Worm (Caenorhabditis elegans) whole organism, late embryonic: ENCODE results near the gene sod-3.

Experiments
- C08G9.2 ChIP-seq: sonication (generic microtip); optimal IDR thresholded peaks from 2 replicates; lab custom pipeline; 2016; ENCODE audit warnings: mild to moderate bottlenecking, missing genetic modification characterization, moderate library complexity, missing compliant biosample characterization
- C38D4.7 ChIP-seq: fragments of 200-800 bp; sonication (Bioruptor generic); optimal IDR thresholded peaks from 2 replicates; lab custom pipeline; 2018; ENCODE audit warnings: mild to moderate bottlenecking, missing genetic modification characterization, moderate library complexity, missing compliant biosample characterization
- K02D7.2 ChIP-seq: sonication (generic microtip); optimal IDR thresholded peaks from 2 replicates; lab custom pipeline; 2017; ENCODE audit warnings: mild to moderate bottlenecking, missing genetic modification characterization, missing compliant biosample characterization
- ahr-1 ChIP-seq: sonication (generic microtip); optimal IDR thresholded peaks from 2 replicates; lab custom pipeline; 2016; ENCODE audit warnings: missing genetic modification characterization, missing compliant biosample characterization
- ceh-18 ChIP-seq: sonication (generic microtip); optimal IDR thresholded peaks from 2 replicates; lab custom pipeline; 2016; ENCODE audit warnings: missing genetic modification characterization, missing compliant biosample characterization
- ceh-24 ChIP-seq: sonication (generic microtip); optimal IDR thresholded peaks from 2 replicates; lab custom pipeline; 2016; ENCODE audit warnings: mild to moderate bottlenecking, missing genetic modification characterization, missing compliant biosample characterization
- ceh-34 ChIP-seq: sonication (generic microtip); optimal IDR thresholded peaks from 2 replicates; lab custom pipeline; 2016; ENCODE audit warnings: mild to moderate bottlenecking, missing genetic modification characterization, missing compliant biosample characterization
- ceh-48 ChIP-seq: sonication (generic microtip); optimal IDR thresholded peaks from 2 replicates; lab custom pipeline; 2016; ENCODE audit warnings: missing genetic modification characterization, inconsistent platforms, missing compliant biosample characterization
- ceh-6 ChIP-seq: fragments of 200-800 bp; sonication (Bioruptor generic); optimal IDR thresholded peaks from 2 replicates; lab custom pipeline; 2018; ENCODE audit warnings: mild to moderate bottlenecking, missing genetic modification characterization, missing compliant biosample characterization
- ceh-9 ChIP-seq: sonication (generic microtip); optimal IDR thresholded peaks from 2 replicates; lab custom pipeline; 2016; ENCODE audit warnings: mild to moderate bottlenecking, missing genetic modification characterization, inconsistent platforms, missing compliant biosample characterization
- che-1 ChIP-seq: sonication (generic microtip); optimal IDR thresholded peaks from 2 replicates; lab custom pipeline; 2016; ENCODE audit warnings: mild to moderate bottlenecking, missing genetic modification characterization, missing compliant biosample characterization
- dmd-4 ChIP-seq: sonication (generic microtip); optimal IDR thresholded peaks from 2 replicates; lab custom pipeline; 2016; ENCODE audit warnings: borderline replicate concordance, missing genetic modification characterization, missing compliant biosample characterization
- elt-2 ChIP-seq: sonication (generic microtip); optimal IDR thresholded peaks from 2 replicates; lab custom pipeline; 2016; ENCODE audit warnings: missing genetic modification reagents, missing genetic modification characterization, missing compliant biosample characterization
- elt-4 ChIP-seq: sonication (generic microtip); optimal IDR thresholded peaks from 2 replicates; lab custom pipeline; 2016; ENCODE audit warnings: missing genetic modification characterization, missing compliant biosample characterization
- ets-4 ChIP-seq: sonication (generic microtip); optimal IDR thresholded peaks from 2 replicates; lab custom pipeline; 2016; ENCODE audit warnings: missing genetic modification characterization, missing compliant biosample characterization
- eyg-1 ChIP-seq: sonication (generic microtip); optimal IDR thresholded peaks from 2 replicates; lab custom pipeline; 2016; ENCODE audit warnings: missing genotype, missing genetic modification characterization, missing compliant biosample characterization
- fkh-10 ChIP-seq: fragments of 150-350 bp; optimal IDR thresholded peaks from 2 replicates; lab custom pipeline; 2014; ENCODE audit warnings: missing biosample characterization, missing genetic modification reagents, missing genetic modification characterization
- fkh-6 ChIP-seq: sonication (generic microtip); optimal IDR thresholded peaks from 2 replicates; lab custom pipeline; 2016; ENCODE audit warnings: missing genetic modification characterization, missing compliant biosample characterization
- hlh-30 ChIP-seq: sonication (generic microtip); optimal IDR thresholded peaks from 2 replicates; lab custom pipeline; 2017; ENCODE audit warnings: antibody characterized with exemption, missing genetic modification characterization, missing compliant biosample characterization; ENCODE audit not compliant: insufficient read depth
- hlh-6 ChIP-seq: sonication (generic microtip); optimal IDR thresholded peaks from 2 replicates; lab custom pipeline; 2016; ENCODE audit warnings: missing genotype, missing genetic modification characterization, missing compliant biosample characterization
- hlh-8 ChIP-seq: sonication (generic microtip); optimal IDR thresholded peaks from 2 replicates; lab custom pipeline; 2016; ENCODE audit warnings: missing genotype, missing genetic modification characterization, missing compliant biosample characterization
- lin-11 ChIP-seq: fragments of 200-800 bp; sonication (Bioruptor generic); optimal IDR thresholded peaks from 2 replicates; lab custom pipeline; 2018; ENCODE audit warnings: mild to moderate bottlenecking, missing genetic modification characterization, missing compliant biosample characterization
- nhr-11 ChIP-seq: fragments of 150-350 bp; optimal IDR thresholded peaks from 2 replicates; lab custom pipeline; 2014; ENCODE audit warnings: missing biosample characterization, missing genetic modification characterization
- odd-2 ChIP-seq: sonication (generic microtip); optimal IDR thresholded peaks from 2 replicates; lab custom pipeline; 2017; ENCODE audit warnings: antibody characterized with exemption, mild to moderate bottlenecking, missing genetic modification characterization, missing compliant biosample characterization
- pat-9 ChIP-seq: fragments of 200-800 bp; sonication (Bioruptor generic); optimal IDR thresholded peaks from 2 replicates; lab custom pipeline; 2018; ENCODE audit warnings: mild to moderate bottlenecking, missing genetic modification characterization, moderate library complexity, missing compliant biosample characterization
- pax-1 ChIP-seq: fragments of 150-350 bp; optimal IDR thresholded peaks from 2 replicates; lab custom pipeline; 2014; ENCODE audit warnings: missing biosample characterization, missing genetic modification characterization
- pha-2 ChIP-seq: sonication (generic microtip); optimal IDR thresholded peaks from 2 replicates; lab custom pipeline; 2017; ENCODE audit warnings: mild to moderate bottlenecking, missing genetic modification characterization, missing compliant biosample characterization
- pqm-1 ChIP-seq: sonication (generic microtip); optimal IDR thresholded peaks from 2 replicates; lab custom pipeline; 2016; ENCODE audit warnings: missing genetic modification characterization, missing compliant biosample characterization
- ref-2 ChIP-seq: sonication (generic microtip); optimal IDR thresholded peaks from 2 replicates; lab custom pipeline; 2016; ENCODE audit warnings: missing genetic modification characterization, missing compliant biosample characterization
- rnt-1 ChIP-seq: sonication (generic microtip); optimal IDR thresholded peaks from 2 replicates; lab custom pipeline; 2016; ENCODE audit warnings: missing genetic modification characterization, missing compliant biosample characterization
- sox-2 ChIP-seq: fragments of 200-800 bp; sonication (Bioruptor generic); IDR thresholded peaks from 2 replicates; pipeline ENCODE4 v1.3.6; 2022; ENCODE audit warnings: missing genetic modification reagents, missing genetic modification characterization, missing compliant biosample characterization
- sox-4 ChIP-seq: sonication (generic microtip); optimal IDR thresholded peaks from 2 replicates; lab custom pipeline; 2017; ENCODE audit warnings: mild to moderate bottlenecking, missing genetic modification characterization, inconsistent platforms, missing compliant biosample characterization
- syd-9 ChIP-seq: sonication (generic microtip); optimal IDR thresholded peaks from 2 replicates; lab custom pipeline; 2016; ENCODE audit warnings: mild to moderate bottlenecking, missing genetic modification characterization, moderate library complexity, missing compliant biosample characterization
- tbx-2 ChIP-seq: sonication (generic microtip); optimal IDR thresholded peaks from 2 replicates; lab custom pipeline; 2016; ENCODE audit warnings: missing genetic modification characterization, missing compliant biosample characterization
- tbx-7 ChIP-seq: sonication (generic microtip); optimal IDR thresholded peaks from 2 replicates; lab custom pipeline; 2016; ENCODE audit warnings: missing genotype, missing genetic modification characterization, missing compliant biosample characterization
- unc-3 ChIP-seq, 2 experiments: fragments of 200-800 bp in 1 of 2; sonication (Bioruptor generic) in 1 of 2; sonication (generic microtip) in 1 of 2; conservative IDR thresholded peaks in 1 of 2; optimal IDR thresholded peaks in 1 of 2; 2 replicates each; pipeline versions ENCODE4 v1.3.6 to Lab custom; 2016 to 2022; ENCODE audit warnings: missing compliant biosample characterization in 2 of 2, missing genetic modification characterization in 2 of 2, missing genetic modification reagents in 1 of 2
- unc-55 ChIP-seq: sonication (generic microtip); optimal IDR thresholded peaks from 2 replicates; lab custom pipeline; 2017; ENCODE audit warnings: missing biosample characterization, missing genetic modification reagents, missing genetic modification characterization
- unc-86 ChIP-seq: sonication (generic microtip); optimal IDR thresholded peaks from 2 replicates; lab custom pipeline; 2016; ENCODE audit warnings: missing genetic modification characterization, missing compliant biosample characterization
- zip-5 ChIP-seq: sonication (generic microtip); optimal IDR thresholded peaks from 2 replicates; lab custom pipeline; 2016; ENCODE audit warnings: missing genetic modification characterization, missing compliant biosample characterization
- ztf-16 ChIP-seq: sonication (generic microtip); optimal IDR thresholded peaks from 2 replicates; lab custom pipeline; 2017; ENCODE audit warnings: missing genetic modification characterization, missing compliant biosample characterization

Gene sod-3

DNA sequence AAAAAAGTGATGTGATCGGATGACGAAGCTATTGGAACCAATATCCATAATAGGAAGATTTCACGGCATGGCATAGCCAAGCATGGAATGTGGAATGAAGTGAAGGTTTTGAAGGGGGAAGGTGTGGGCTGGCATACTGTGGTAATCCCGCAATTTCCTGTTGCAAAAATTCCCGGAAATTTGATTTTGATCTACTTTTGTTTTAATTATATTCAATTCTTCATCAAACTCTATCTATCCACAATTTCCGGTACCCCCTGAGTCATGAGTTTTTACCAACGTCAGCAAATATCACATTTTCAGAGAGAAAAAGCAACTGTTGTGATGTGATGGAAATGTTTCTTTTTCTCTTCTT, 37.1 kb upstream of the sod-3 start, which contains the start of gene gcy-11:
gcy-11 (minus strand) TSS at position 101 of the 355 bp plus-strand sequence.
- no peak for TF ChIP-seq zip-5
- TF ChIP-seq ztf-16 (tag; lab: Kevin White, UChicago) = no peak
- TF ChIP-seq sox-4 (tag; lab: Kevin White, UChicago) = no peak
- no peak for TF ChIP-seq lin-11 (tag; lab: Kevin White, UChicago)
- no peak for TF ChIP-seq C08G9.2
- TF ChIP-seq pha-2 = no peak
- TF ChIP-seq unc-86 (tag; lab: Kevin White, UChicago) = no peak
- no peak for TF ChIP-seq ceh-34 (tag; lab: Kevin White, UChicago)
- no peak for TF ChIP-seq hlh-6
- no peak for TF ChIP-seq ceh-9 (tag; lab: Kevin White, UChicago)

DNA sequence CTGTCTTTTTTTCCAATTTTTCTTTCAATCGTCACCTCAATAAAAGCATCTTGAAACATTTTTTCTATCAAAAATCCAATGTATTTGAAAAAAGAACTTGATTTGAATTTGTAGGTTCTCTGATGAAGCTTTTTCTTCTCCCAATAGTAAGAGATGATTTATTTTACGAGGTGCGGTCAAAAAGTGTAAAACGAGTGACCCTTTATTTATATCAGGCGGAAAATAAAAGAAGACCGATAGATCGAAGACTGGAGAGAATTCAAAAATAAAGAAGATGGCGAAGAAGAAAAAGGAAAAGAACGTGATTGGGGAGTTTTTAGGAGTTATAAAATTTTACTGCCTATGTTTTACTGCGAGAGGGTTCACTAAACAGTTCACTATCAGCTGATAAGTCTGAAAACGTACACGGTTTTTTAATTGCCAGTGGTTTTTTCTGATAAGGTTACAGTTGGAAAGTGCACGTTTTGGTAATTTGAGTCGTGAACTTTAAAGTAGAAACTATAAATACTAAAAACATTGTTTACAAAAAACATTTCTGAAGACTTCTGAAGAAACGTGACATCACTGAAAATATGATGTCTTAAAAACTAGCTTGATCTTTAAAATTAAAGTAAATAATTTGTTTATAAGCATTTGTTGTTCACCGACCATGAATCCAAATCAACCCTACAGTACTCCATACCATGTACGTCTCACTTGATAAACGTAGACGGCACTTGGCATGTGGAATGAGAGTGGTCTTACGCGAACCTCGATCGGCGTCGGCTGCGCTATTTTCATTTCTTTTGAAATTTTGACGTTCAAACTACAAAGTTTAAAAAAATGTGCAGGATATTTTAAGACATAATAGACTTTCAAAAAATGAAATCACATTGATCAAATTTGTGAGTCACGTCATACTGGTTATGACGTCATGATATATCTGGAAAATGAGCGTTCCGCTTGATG, 36.4 kb upstream of the sod-3 start:
- no peak for TF ChIP-seq ceh-6 (GFP tag; lab: Kevin White, UChicago)
- TF ChIP-seq tbx-7 (tag; lab: Kevin White, UChicago) = no peak
- no peak for TF ChIP-seq lin-11 (tag; lab: Kevin White, UChicago)
- TF ChIP-seq ceh-9 (tag; lab: Kevin White, UChicago) = no peak
- TF ChIP-seq ceh-48 (tag; lab: Kevin White, UChicago) = no peak
- no peak for TF ChIP-seq C38D4.7 (GFP tag; lab: Kevin White, UChicago)
- TF ChIP-seq K02D7.2 (tag; lab: Kevin White, UChicago) = no peak
- TF ChIP-seq pha-2 = no peak
- TF ChIP-seq pqm-1 (tag; lab: Kevin White, UChicago) = no peak
- no peak for TF ChIP-seq unc-3 (GFP tag; conservative IDR thresholded peaks at IDR 0.05; lab: Robert Waterston, UW)
- no peak for TF ChIP-seq unc-3 (tag; optimal IDR thresholded peaks at IDR 0.05; lab: Kevin White, UChicago)
- no peak for TF ChIP-seq ets-4 (tag; lab: Kevin White, UChicago)
- no peak for TF ChIP-seq rnt-1 (tag; lab: Kevin White, UChicago)
- TF ChIP-seq hlh-30 (tag; lab: Kevin White, UChicago) = no peak
- TF ChIP-seq pax-1 (tag; lab: Kevin White, UChicago) = no peak
- no peak for TF ChIP-seq unc-55 (GFP tag; lab: Kevin White, UChicago)
- TF ChIP-seq che-1 (tag; lab: Kevin White, UChicago) = no peak
- TF ChIP-seq tbx-2 = no peak

DNA sequence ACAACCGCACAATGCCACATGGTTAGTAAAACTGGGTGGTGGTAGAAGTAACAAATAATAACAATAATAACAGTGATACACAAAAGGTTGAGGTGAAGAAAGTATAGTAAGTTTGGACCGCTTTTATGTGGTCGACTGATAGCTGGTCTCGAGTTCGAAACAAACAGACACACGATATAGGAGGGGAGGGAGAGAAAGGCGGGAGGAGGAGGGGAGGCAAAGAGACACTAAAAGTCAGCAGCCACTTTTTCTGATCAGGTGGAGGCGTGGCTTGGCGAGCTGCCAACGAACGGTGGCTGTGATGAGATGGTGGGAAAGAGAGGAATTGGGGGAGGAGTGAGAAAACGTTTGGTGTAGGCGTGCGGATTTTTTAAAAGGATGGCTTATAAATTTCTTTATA, 34.2 kb upstream of the sod-3 start:
- TF ChIP-seq hlh-6 = no peak
- TF ChIP-seq fkh-6 (tag; lab: Kevin White, UChicago) = no peak
- TF ChIP-seq sox-2 (GFP tag; lab: Robert Waterston, UW) = no peak
- no peak for TF ChIP-seq ref-2 (tag; lab: Kevin White, UChicago)
- TF ChIP-seq fkh-10 = no peak
- TF ChIP-seq pat-9 (tag; lab: Kevin White, UChicago) = no peak
- no peak for TF ChIP-seq dmd-4 (tag; lab: Kevin White, UChicago)
- TF ChIP-seq nhr-11 (tag; lab: Kevin White, UChicago) = no peak

DNA sequence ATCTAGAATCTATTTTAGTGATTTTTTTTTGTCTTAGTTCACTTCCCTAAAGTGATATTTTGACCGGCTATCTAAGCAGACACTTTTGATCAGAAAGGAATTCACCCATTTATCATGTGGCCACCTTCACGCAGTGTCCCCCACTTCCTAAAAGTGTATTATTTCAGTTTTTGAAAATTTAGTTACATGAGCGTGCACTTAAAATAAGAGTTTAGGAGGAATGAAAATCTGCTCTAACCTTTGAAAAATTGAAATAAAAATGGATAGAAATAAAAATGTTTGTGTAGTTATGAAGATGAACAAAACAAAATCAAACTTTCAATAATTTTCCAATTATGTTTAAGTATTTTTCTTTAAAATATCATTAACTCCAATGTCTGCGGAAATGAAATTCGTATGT, 32.8 kb upstream of the sod-3 start:
- TF ChIP-seq ceh-18 (no peak), odd-2 (tag; lab: Kevin White, UChicago) (no peak), tbx-7 (tag; lab: Kevin White, UChicago) (no peak), eyg-1 (tag; lab: Kevin White, UChicago) (no peak), ceh-9 (tag; lab: Kevin White, UChicago) (no peak), ceh-34 (tag; lab: Kevin White, UChicago) (no peak), elt-2 (tag; lab: Kevin White, UChicago) (no peak), syd-9 (tag; lab: Kevin White, UChicago) (no peak), ceh-6 (GFP tag; lab: Kevin White, UChicago) (no peak), ahr-1 (no peak), pqm-1 (tag; lab: Kevin White, UChicago) (no peak), ceh-24 (tag; lab: Kevin White, UChicago) (no peak), lin-11 (tag; lab: Kevin White, UChicago) (no peak), hlh-8 (tag; lab: Kevin White, UChicago) (no peak), che-1 (tag; lab: Kevin White, UChicago) (no peak), ets-4 (tag; lab: Kevin White, UChicago) (no peak), elt-4 (tag; lab: Kevin White, UChicago) (no peak), ceh-48 (tag; lab: Kevin White, UChicago) (no peak), tbx-2 (no peak), unc-3 (GFP tag; conservative IDR thresholded peaks at IDR 0.05; lab: Robert Waterston, UW) (no peak), unc-3 (tag; optimal IDR thresholded peaks at IDR 0.05; lab: Kevin White, UChicago) (no peak)
